Worm (Caenorhabditis elegans): ENCODE measurements around the gene srw-79.

DNA sequence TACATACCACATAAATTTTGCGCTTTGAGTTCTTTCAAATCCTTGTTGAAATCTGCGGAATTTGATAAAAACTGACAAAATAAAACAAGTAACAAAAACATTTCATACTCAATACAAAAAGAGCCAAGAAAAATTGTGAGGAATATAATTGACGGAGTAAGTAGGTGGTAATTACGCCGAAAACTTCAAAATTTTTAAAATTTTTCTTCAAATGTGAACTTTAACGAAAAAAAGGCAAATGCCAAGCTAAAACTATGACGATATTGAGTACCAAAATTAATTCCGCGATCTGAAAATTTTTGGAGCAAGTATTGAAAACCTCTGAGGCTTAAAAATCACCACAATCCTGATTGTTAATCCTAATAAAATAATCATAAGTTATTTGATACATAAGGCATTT is 6.1 kb downstream of the srw-79 start, which contains the start of gene irld-51:
- TF ChIP-seq unc-39 (tag; optimal IDR thresholded peaks at IDR 0.05) (no peak), snpc-4 (tag; optimal IDR thresholded peaks at IDR 0.05) (no peak), unc-62 (GFP tag; optimal IDR thresholded peaks at IDR 0.05) (no peak), nhr-77 (tag; optimal IDR thresholded peaks at IDR 0.05) (no peak), aly-2 (tag; optimal IDR thresholded peaks at IDR 0.05) (no peak), zag-1 (tag; optimal IDR thresholded peaks at IDR 0.05) (no peak)

All from whole organism, L2 larva.